Fruit fly (Drosophila melanogaster) whole organism, adult: ENCODE data around the gene CG14297.
A peak's percentile ranks its signal among the peaks of the same experiment; 100 is the strongest.

Experiments used
- CG11617 ChIP-seq: fragments of 200-800 bp; sonication (Bioruptor generic); optimal IDR thresholded peaks from 2 replicates; lab custom pipeline; 2017; ENCODE audit warnings: mild to moderate bottlenecking, missing biosample characterization, missing genetic modification reagents, missing genetic modification characterization
- CG12768 ChIP-seq: fragments of 200-800 bp; sonication (Bioruptor generic); optimal IDR thresholded peaks from 2 replicates; lab custom pipeline; 2017; ENCODE audit warnings: missing biosample characterization, missing genetic modification characterization, mild to moderate bottlenecking, moderate library complexity, missing genetic modification reagents
- CG14711 ChIP-seq: fragments of 200-800 bp; sonication (Bioruptor generic); optimal IDR thresholded peaks from 2 replicates; lab custom pipeline; 2018; ENCODE audit warnings: missing biosample characterization, mild to moderate bottlenecking, missing genetic modification characterization, moderate library complexity
- CG1620 ChIP-seq: fragments of 200-800 bp; sonication (Bioruptor generic); optimal IDR thresholded peaks from 2 replicates; lab custom pipeline; 2016; ENCODE audit warnings: missing biosample characterization, missing genetic modification characterization
- CG33017 ChIP-seq: fragments of 200-800 bp; sonication (Bioruptor generic); optimal IDR thresholded peaks from 2 replicates; lab custom pipeline; 2018; ENCODE audit warnings: missing biosample characterization, mild to moderate bottlenecking, missing genetic modification characterization, moderate library complexity
- CG5204 ChIP-seq: fragments of 200-800 bp; sonication (Bioruptor generic); optimal IDR thresholded peaks from 2 replicates; lab custom pipeline; 2016; ENCODE audit warnings: missing biosample characterization, missing genetic modification characterization
- CG7045 ChIP-seq: fragments of 200-800 bp; sonication (Bioruptor generic); optimal IDR thresholded peaks from 2 replicates; lab custom pipeline; 2017; ENCODE audit warnings: missing biosample characterization, mild to moderate bottlenecking, missing genetic modification characterization
- CG7101 ChIP-seq: fragments of 200-800 bp; sonication (Bioruptor generic); optimal IDR thresholded peaks from 2 replicates; lab custom pipeline; 2018; ENCODE audit warnings: missing biosample characterization, mild to moderate bottlenecking, missing genetic modification characterization, moderate library complexity
- Clk ChIP-seq: fragments of 200-800 bp; sonication (Bioruptor generic); optimal IDR thresholded peaks from 2 replicates; lab custom pipeline; 2017; ENCODE audit warnings: missing biosample characterization, missing genetic modification characterization
- Crg-1 ChIP-seq: fragments of 200-800 bp; sonication (Bioruptor generic); optimal IDR thresholded peaks from 2 replicates; lab custom pipeline; 2016; ENCODE audit warnings: missing biosample characterization, missing genetic modification characterization
- Hr96 ChIP-seq: fragments of 200-800 bp; sonication (Bioruptor generic); optimal IDR thresholded peaks from 2 replicates; lab custom pipeline; 2016; ENCODE audit warnings: missing biosample characterization, missing genetic modification characterization
- Mnt ChIP-seq: fragments of 200-800 bp; sonication (Bioruptor generic); optimal IDR thresholded peaks from 2 replicates; lab custom pipeline; 2016; ENCODE audit warnings: missing biosample characterization, mild to moderate bottlenecking, missing genetic modification characterization
- bab1 ChIP-seq: fragments of 200-800 bp; sonication (Bioruptor generic); optimal IDR thresholded peaks from 3 replicates; lab custom pipeline; 2019; ENCODE audit warnings: missing biosample characterization, mild to moderate bottlenecking, missing genetic modification characterization, moderate library complexity
- cic ChIP-seq: fragments of 200-800 bp; sonication (Bioruptor generic); optimal IDR thresholded peaks from 2 replicates; lab custom pipeline; 2017; ENCODE audit warnings: missing biosample characterization, mild to moderate bottlenecking, missing genetic modification characterization, moderate library complexity
- cnc ChIP-seq, 2 experiments: fragments of >200 bp; optimal IDR thresholded peaks; 2 replicates each; lab custom pipeline; 2017
- kay ChIP-seq: fragments of 200-800 bp; sonication (Bioruptor generic); peaks from one replicate; lab custom pipeline; 2016; ENCODE audit warnings: missing biosample characterization, missing genetic modification characterization, borderline replicate concordance
- ovo ChIP-seq: fragments of 200-800 bp; sonication (Bioruptor generic); optimal IDR thresholded peaks from 2 replicates; lab custom pipeline; 2016; ENCODE audit warnings: missing biosample characterization, missing genetic modification characterization
- pad ChIP-seq: fragments of 200-800 bp; sonication (Bioruptor generic); optimal IDR thresholded peaks from 3 replicates; lab custom pipeline; 2017; ENCODE audit warnings: missing biosample characterization, missing genetic modification characterization, mild to moderate bottlenecking, moderate library complexity, missing genetic modification reagents
- tj ChIP-seq: fragments of 200-800 bp; sonication (Bioruptor generic); optimal IDR thresholded peaks from 3 replicates; lab custom pipeline; 2017; ENCODE audit warnings: missing biosample characterization, mild to moderate bottlenecking, missing genetic modification characterization, moderate library complexity
- toe ChIP-seq: fragments of 200-800 bp; sonication (Bioruptor generic); optimal IDR thresholded peaks from 2 replicates; lab custom pipeline; 2016; ENCODE audit warnings: missing biosample characterization, missing genetic modification characterization

The CG14297 gene

DNA sequence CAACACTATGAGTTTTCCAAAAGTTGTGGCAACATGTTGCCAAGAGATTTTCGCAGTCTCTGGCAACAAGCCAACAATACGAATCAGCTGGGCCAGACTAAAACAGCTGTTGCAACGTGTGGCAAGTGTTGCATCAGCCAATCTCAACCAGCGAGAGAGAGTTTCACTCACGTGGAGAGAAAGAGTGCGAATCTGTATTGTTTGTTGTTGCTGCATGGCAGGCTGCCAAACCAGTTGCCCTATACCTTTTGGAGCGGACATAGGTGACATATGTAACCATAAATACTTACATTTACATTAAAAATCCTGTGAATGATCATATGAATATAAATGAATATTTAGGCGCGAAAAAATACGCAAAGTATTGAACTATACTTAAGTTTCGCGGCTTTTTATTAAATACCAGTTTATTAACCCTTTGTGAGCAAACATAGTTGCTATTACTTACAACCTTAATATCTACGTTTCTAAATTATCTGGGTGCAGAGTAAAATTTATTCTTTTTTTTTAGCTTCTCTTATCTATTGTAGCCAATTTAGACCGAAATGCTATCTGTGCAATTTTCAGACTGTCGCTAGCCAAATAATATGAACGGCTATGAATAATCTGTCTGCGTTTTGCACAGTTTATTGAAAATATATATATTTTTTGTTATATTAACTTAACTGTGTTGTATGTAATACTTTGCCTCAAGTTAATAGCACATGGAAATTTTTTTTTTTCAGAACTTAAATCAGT, 16.1 kb downstream of the CG14297 start:
- peak; percentile 33 for TF ChIP-seq toe
- no peak for TF ChIP-seq CG1620
- TF ChIP-seq ovo: no peak
- TF ChIP-seq CG7045: no peak
- no peak for TF ChIP-seq Clk (GFP tag; lab: Kevin White, UChicago)
- TF ChIP-seq bab1: no peak
- TF ChIP-seq cnc (optimal IDR thresholded peaks at IDR 0.05; lab: Kevin White, UChicago): no peak
- TF ChIP-seq CG33017: peak; percentile 13
- no peak for TF ChIP-seq pad (GFP tag; lab: Kevin White, UChicago)
- peak; percentile 4 for TF ChIP-seq CG14711
- TF ChIP-seq CG11617 (GFP tag; lab: Kevin White, UChicago): no peak
- TF ChIP-seq kay: peak; percentile 80
- no peak for TF ChIP-seq CG12768 (GFP tag; lab: Kevin White, UChicago)
- no peak for TF ChIP-seq CG7101
- TF ChIP-seq tj (GFP tag; lab: Kevin White, UChicago): no peak
- no peak for TF ChIP-seq CG5204
- TF ChIP-seq cic (GFP tag; lab: Kevin White, UChicago): no peak
- no peak for TF ChIP-seq Mnt (GFP tag; lab: Kevin White, UChicago)
- TF ChIP-seq Hr96: no peak
- no peak for TF ChIP-seq Crg-1 (GFP tag; lab: Kevin White, UChicago)

dm6 chr3R:18914594-18915275, 16.8 kb downstream of the CG14297 start, which contains the start of gene Xrp1:
Gene Xrp1, plus strand, starts transcription at chr3R:18914968.
- peak; percentile 94 for TF ChIP-seq tj (GFP tag; lab: Kevin White, UChicago)
- peak; percentile 50 for TF ChIP-seq CG7101
- peak; percentile 71 for TF ChIP-seq Mnt (GFP tag; lab: Kevin White, UChicago)
- TF ChIP-seq bab1: peak; percentile 3
- TF ChIP-seq cic (GFP tag; lab: Kevin White, UChicago): peak; percentile 68
- peak; percentile 28 for TF ChIP-seq ovo
- no peak for TF ChIP-seq CG7045
- TF ChIP-seq CG33017: peak; percentile 65
- peak; percentile 14 for TF ChIP-seq pad (GFP tag; lab: Kevin White, UChicago)
- no peak for TF ChIP-seq toe
- peak; percentile 85 for TF ChIP-seq kay
- TF ChIP-seq CG12768 (GFP tag; lab: Kevin White, UChicago): peak; percentile 79
- TF ChIP-seq Crg-1 (GFP tag; lab: Kevin White, UChicago): no peak

DNA sequence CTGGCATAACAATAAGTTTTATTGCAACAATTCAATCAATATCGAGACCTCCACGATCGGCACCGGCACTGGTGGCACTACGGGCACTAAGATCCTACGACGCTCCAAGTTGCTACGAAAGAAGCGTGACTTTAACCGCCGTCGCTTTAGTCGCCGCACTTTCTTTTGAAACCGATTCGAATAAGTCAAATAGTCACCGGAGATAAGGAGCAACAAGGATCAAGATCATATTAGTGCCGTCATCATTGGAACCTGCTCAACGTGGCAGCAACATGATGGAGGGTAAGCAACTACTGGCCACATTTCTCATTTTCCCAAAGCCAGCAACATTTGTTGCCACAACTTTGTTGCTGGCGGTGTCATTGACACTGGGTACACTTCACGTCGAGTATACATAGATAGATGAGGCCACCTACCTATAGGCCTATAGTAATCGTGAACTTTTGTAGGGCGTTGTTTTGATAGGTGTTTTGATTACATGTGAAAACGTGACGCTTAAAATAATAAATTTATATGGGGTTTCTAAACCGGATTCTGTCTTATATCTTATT, 17.8 kb downstream of the CG14297 start:
- TF ChIP-seq CG33017 (no peak), Mnt (GFP tag; lab: Kevin White, UChicago) (no peak), Hr96 (no peak), tj (GFP tag; lab: Kevin White, UChicago) (no peak), kay (no peak), pad (GFP tag; lab: Kevin White, UChicago) (no peak), toe (no peak), CG12768 (GFP tag; lab: Kevin White, UChicago) (no peak), cic (GFP tag; lab: Kevin White, UChicago) (peak; percentile 46)

DNA sequence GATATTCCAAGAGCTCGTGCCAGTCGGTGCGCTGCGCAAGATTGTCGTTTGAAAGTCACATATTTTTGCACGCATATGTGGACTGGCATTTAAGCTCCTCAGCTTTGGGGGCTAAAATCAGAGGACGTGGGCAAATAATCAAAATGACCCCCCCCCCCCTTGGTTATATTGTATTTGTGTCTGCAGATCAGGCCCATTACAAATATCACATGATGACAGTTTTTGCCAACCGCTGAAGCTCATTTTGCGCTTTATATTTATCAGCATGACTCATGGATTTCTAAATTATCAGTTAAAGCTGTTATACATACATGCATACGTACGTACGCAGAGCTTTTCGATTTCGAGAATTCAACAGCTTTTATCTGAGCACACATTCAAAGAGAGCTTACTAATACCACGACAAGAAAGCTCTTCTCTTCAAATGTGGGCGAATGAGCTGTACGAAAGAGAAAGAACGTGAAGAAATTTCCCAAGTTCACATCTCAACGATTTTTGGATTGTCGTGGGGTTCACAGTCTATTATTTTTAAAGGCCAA, 18.9 kb downstream of the CG14297 start:
- TF ChIP-seq toe (no peak), cnc (optimal IDR thresholded peaks at IDR 0.05; lab: Kevin White, UChicago) (peak; percentile 95 to 99), CG14711 (peak; percentile 44), CG33017 (peak; percentile 65), Clk (GFP tag; lab: Kevin White, UChicago) (no peak), CG7101 (peak; percentile 56), kay (peak; percentile 99), CG11617 (GFP tag; lab: Kevin White, UChicago) (peak; percentile 57), Crg-1 (GFP tag; lab: Kevin White, UChicago) (peak; percentile 14), Hr96 (peak; percentile 59), ovo (no peak), cic (GFP tag; lab: Kevin White, UChicago) (peak; percentile 82), CG12768 (GFP tag; lab: Kevin White, UChicago) (peak; percentile 81), Mnt (GFP tag; lab: Kevin White, UChicago) (peak; percentile 65), tj (GFP tag; lab: Kevin White, UChicago) (peak; percentile 94), pad (GFP tag; lab: Kevin White, UChicago) (peak; percentile 56), CG5204 (no peak), CG7045 (peak; percentile 36), bab1 (peak; percentile 83)

dm6 chr3R:18917976-18918871, 20.3 kb downstream of the CG14297 start:
- peak; percentile 6 for TF ChIP-seq CG1620
- TF ChIP-seq CG7045: no peak
- TF ChIP-seq bab1: peak; percentile 47
- TF ChIP-seq Mnt (GFP tag; lab: Kevin White, UChicago): peak; percentile 67
- TF ChIP-seq CG33017: peak; percentile 83
- TF ChIP-seq toe: peak; percentile 47
- peak; percentile 51 for TF ChIP-seq CG14711
- TF ChIP-seq ovo: no peak
- peak; percentile 62 for TF ChIP-seq CG12768 (GFP tag; lab: Kevin White, UChicago)
- TF ChIP-seq Hr96: no peak
- peak; percentile 51 for TF ChIP-seq CG11617 (GFP tag; lab: Kevin White, UChicago)
- TF ChIP-seq tj (GFP tag; lab: Kevin White, UChicago): peak; percentile 48
- peak; percentile 86 for TF ChIP-seq cic (GFP tag; lab: Kevin White, UChicago)
- TF ChIP-seq CG5204: no peak
- TF ChIP-seq Clk (GFP tag; lab: Kevin White, UChicago): no peak
- peak; percentile 14 for TF ChIP-seq Crg-1 (GFP tag; lab: Kevin White, UChicago)
- TF ChIP-seq CG7101: peak; percentile 69
- TF ChIP-seq cnc (optimal IDR thresholded peaks at IDR 0.05; lab: Kevin White, UChicago): no peak
- peak; percentile 31 for TF ChIP-seq pad (GFP tag; lab: Kevin White, UChicago)
- TF ChIP-seq kay: peak; percentile 99
